Fruit fly (Drosophila melanogaster) whole organism, prepupa: ENCODE data around the gene Hira.

ENCODE experiments used
- CG10631 ChIP-seq: fragments of 200-800 bp; sonication (Bioruptor generic); optimal IDR thresholded peaks from 2 replicates; lab custom pipeline; 2016; ENCODE audit warnings: missing biosample characterization, missing genetic modification characterization
- CG10669 ChIP-seq: fragments of 200-800 bp; sonication (Bioruptor generic); optimal IDR thresholded peaks from 3 replicates; lab custom pipeline; 2018; ENCODE audit warnings: missing biosample characterization, mild to moderate bottlenecking, missing genetic modification characterization, moderate library complexity
- CG11294 ChIP-seq: fragments of 200-800 bp; sonication (Bioruptor generic); IDR thresholded peaks from 2 replicates; pipeline ENCODE4 v1.3.6; 2022; ENCODE audit warnings: missing biosample characterization, missing genetic modification characterization
- CG11762 ChIP-seq: fragments of 200-800 bp; sonication (Bioruptor generic); optimal IDR thresholded peaks from 3 replicates; lab custom pipeline; 2016; ENCODE audit warnings: missing biosample characterization, missing genetic modification characterization; ENCODE audit not compliant: insufficient read depth
- CG11902 ChIP-seq: fragments of 200-800 bp; sonication (Bioruptor generic); optimal IDR thresholded peaks from 3 replicates; lab custom pipeline; 2016; ENCODE audit warnings: missing biosample characterization, missing genetic modification characterization
- CG15336 ChIP-seq: fragments of 200-800 bp; sonication (Bioruptor generic); IDR thresholded peaks from 2 replicates; pipeline ENCODE4 v1.3.6; 2022; ENCODE audit warnings: missing biosample characterization, missing genetic modification characterization
- CG16779 ChIP-seq: fragments of 200-800 bp; sonication (Bioruptor generic); optimal IDR thresholded peaks from 3 replicates; lab custom pipeline; 2017; ENCODE audit warnings: missing biosample characterization, mild to moderate bottlenecking, missing genetic modification characterization
- CG31627 ChIP-seq: fragments of 200-800 bp; sonication (Bioruptor generic); optimal IDR thresholded peaks from 3 replicates; lab custom pipeline; 2016; ENCODE audit warnings: missing biosample characterization, missing genetic modification characterization
- CG32006 ChIP-seq: fragments of 200-800 bp; sonication (Bioruptor generic); optimal IDR thresholded peaks from 3 replicates; lab custom pipeline; 2017; ENCODE audit warnings: missing biosample characterization, mild to moderate bottlenecking, missing genetic modification characterization
- CG34406 ChIP-seq: fragments of 200-800 bp; sonication (Bioruptor generic); optimal IDR thresholded peaks from 3 replicates; lab custom pipeline; 2016; ENCODE audit warnings: missing biosample characterization, missing genetic modification characterization
- CG3919 ChIP-seq: fragments of 200-800 bp; sonication (Bioruptor generic); optimal IDR thresholded peaks from 3 replicates; lab custom pipeline; 2016; ENCODE audit warnings: missing biosample characterization, missing genetic modification characterization
- CG6276 ChIP-seq: fragments of 200-800 bp; sonication (Bioruptor generic); optimal IDR thresholded peaks from 2 replicates; lab custom pipeline; 2017; ENCODE audit warnings: missing biosample characterization, mild to moderate bottlenecking, missing genetic modification characterization
- CG6792 ChIP-seq: fragments of 200-800 bp; sonication (Bioruptor generic); optimal IDR thresholded peaks from 3 replicates; lab custom pipeline; 2016; ENCODE audit warnings: missing biosample characterization, missing genetic modification characterization
- CG6808 ChIP-seq: fragments of 200-800 bp; sonication (Bioruptor generic); optimal IDR thresholded peaks from 3 replicates; lab custom pipeline; 2017; ENCODE audit warnings: missing biosample characterization, missing genetic modification characterization, mild to moderate bottlenecking, moderate library complexity, missing genetic modification reagents
- CG6854 ChIP-seq: fragments of 200-800 bp; sonication (Bioruptor generic); optimal IDR thresholded peaks from 2 replicates; lab custom pipeline; 2017; ENCODE audit warnings: missing biosample characterization, mild to moderate bottlenecking, missing genetic modification characterization
- CG7368 ChIP-seq: fragments of 200-800 bp; sonication (Bioruptor generic); optimal IDR thresholded peaks from 3 replicates; lab custom pipeline; 2016; ENCODE audit warnings: missing biosample characterization, missing genetic modification characterization
- CG8119 ChIP-seq: fragments of 200-800 bp; sonication (Bioruptor generic); IDR thresholded peaks from 3 replicates; pipeline ENCODE4 v1.3.6; 2022; ENCODE audit warnings: missing biosample characterization, missing genetic modification characterization
- CG8632 ChIP-seq: fragments of 200-800 bp; sonication (Bioruptor generic); optimal IDR thresholded peaks from 3 replicates; lab custom pipeline; 2016; ENCODE audit warnings: missing biosample characterization, missing genetic modification characterization
- Eip75B ChIP-seq: fragments of 200-800 bp; sonication (Bioruptor generic); optimal IDR thresholded peaks from 3 replicates; lab custom pipeline; 2016; ENCODE audit warnings: missing biosample characterization, missing genetic modification characterization
- Eip78C ChIP-seq: fragments of 200-800 bp; sonication (Bioruptor generic); peaks from one replicate; lab custom pipeline; 2016; ENCODE audit warnings: missing biosample characterization, missing genetic modification characterization
- Eip93F ChIP-seq: fragments of 200-800 bp; sonication (Bioruptor generic); optimal IDR thresholded peaks from 2 replicates; lab custom pipeline; 2016; ENCODE audit warnings: missing biosample characterization, mild to moderate bottlenecking, missing genetic modification characterization
- Ets21C ChIP-seq: fragments of 200-800 bp; sonication (Bioruptor generic); optimal IDR thresholded peaks from 3 replicates; lab custom pipeline; 2016; ENCODE audit warnings: missing biosample characterization, missing genetic modification characterization
- Gug ChIP-seq: fragments of 200-800 bp; sonication (Bioruptor generic); IDR thresholded peaks from 2 replicates; pipeline ENCODE4 v1.3.6; 2022; ENCODE audit warnings: missing biosample characterization, missing genetic modification characterization
- Hr38 ChIP-seq: sonication (Bioruptor generic); optimal IDR thresholded peaks from 2 replicates; lab custom pipeline; 2016; ENCODE audit warnings: missing biosample characterization, missing genetic modification characterization
- Hr4 ChIP-seq: fragments of 200-800 bp; sonication (Bioruptor generic); optimal IDR thresholded peaks from 3 replicates; lab custom pipeline; 2016; ENCODE audit warnings: missing biosample characterization, missing genetic modification characterization
- OdsH ChIP-seq: fragments of 200-800 bp; sonication (Bioruptor generic); optimal IDR thresholded peaks from 3 replicates; lab custom pipeline; 2016; ENCODE audit warnings: missing biosample characterization, missing genetic modification characterization
- Smox ChIP-seq: fragments of 200-800 bp; sonication (Bioruptor generic); optimal IDR thresholded peaks from 3 replicates; lab custom pipeline; 2016; ENCODE audit warnings: missing biosample characterization, missing genetic modification characterization
- Sox102F ChIP-seq: fragments of 200-800 bp; sonication (Bioruptor generic); optimal IDR thresholded peaks from 2 replicates; lab custom pipeline; 2016; ENCODE audit warnings: missing biosample characterization, mild to moderate bottlenecking, missing genetic modification characterization
- Sox14 ChIP-seq: fragments of 200-800 bp; sonication (Bioruptor generic); optimal IDR thresholded peaks from 3 replicates; lab custom pipeline; 2016; ENCODE audit warnings: missing biosample characterization, missing genetic modification characterization
- Sox15 ChIP-seq: fragments of 200-800 bp; sonication (Bioruptor generic); optimal IDR thresholded peaks from 3 replicates; lab custom pipeline; 2016; ENCODE audit warnings: missing biosample characterization, missing genetic modification characterization
- achi ChIP-seq: fragments of 200-800 bp; sonication (Bioruptor generic); optimal IDR thresholded peaks from 3 replicates; lab custom pipeline; 2016; ENCODE audit warnings: missing biosample characterization, missing genetic modification characterization
- dac ChIP-seq: fragments of 200-800 bp; sonication (Bioruptor generic); optimal IDR thresholded peaks from 2 replicates; lab custom pipeline; 2017; ENCODE audit warnings: missing biosample characterization, mild to moderate bottlenecking, missing genetic modification characterization
- dsx ChIP-seq: fragments of 200-800 bp; optimal IDR thresholded peaks from 3 replicates; lab custom pipeline; 2019; ENCODE audit warnings: missing biosample characterization, mild to moderate bottlenecking, missing genetic modification characterization, moderate library complexity; ENCODE audit not compliant: poor library complexity, severe bottlenecking
- eg ChIP-seq: fragments of 200-800 bp; sonication (Bioruptor generic); IDR thresholded peaks from 3 replicates; pipeline ENCODE4 v1.3.6; 2022; ENCODE audit warnings: missing biosample characterization, missing genetic modification characterization
- esn ChIP-seq: fragments of 200-800 bp; sonication (Bioruptor generic); optimal IDR thresholded peaks from 2 replicates; lab custom pipeline; 2016; ENCODE audit warnings: missing biosample characterization, mild to moderate bottlenecking, missing genetic modification characterization, moderate library complexity
- fd59A ChIP-seq: fragments of 200-800 bp; sonication (Bioruptor generic); optimal IDR thresholded peaks from 2 replicates; lab custom pipeline; 2017; ENCODE audit warnings: missing biosample characterization, mild to moderate bottlenecking, missing genetic modification characterization, missing genetic modification reagents
- lz ChIP-seq: fragments of 200-800 bp; sonication (Bioruptor generic); optimal IDR thresholded peaks from 3 replicates; lab custom pipeline; 2016; ENCODE audit warnings: missing biosample characterization, missing genetic modification characterization
- net ChIP-seq: fragments of 200-800 bp; sonication (Bioruptor generic); optimal IDR thresholded peaks from 3 replicates; lab custom pipeline; 2016; ENCODE audit warnings: missing biosample characterization, missing genetic modification characterization
- pdm3 ChIP-seq: fragments of 200-800 bp; sonication (Bioruptor generic); optimal IDR thresholded peaks from 3 replicates; lab custom pipeline; 2016; ENCODE audit warnings: missing biosample characterization, missing genetic modification characterization
- spab ChIP-seq: fragments of 200-800 bp; sonication (Bioruptor generic); optimal IDR thresholded peaks from 2 replicates; lab custom pipeline; 2017; ENCODE audit warnings: missing biosample characterization, mild to moderate bottlenecking, missing genetic modification characterization, missing genetic modification reagents
- ss ChIP-seq, 2 experiments: fragments of 200-800 bp; sonication (Bioruptor generic); optimal IDR thresholded peaks; 2 replicates in 1 of 2; 3 replicates in 1 of 2; lab custom pipeline; 2017 to 2018; ENCODE audit warnings: mild to moderate bottlenecking in 2 of 2, missing biosample characterization in 2 of 2, missing genetic modification characterization in 2 of 2, moderate library complexity in 1 of 2
- svp ChIP-seq: fragments of 200-800 bp; sonication (Bioruptor generic); peaks from one replicate; lab custom pipeline; 2016; ENCODE audit warnings: missing biosample characterization, missing genetic modification characterization
- topi ChIP-seq: fragments of 200-800 bp; sonication (Bioruptor generic); optimal IDR thresholded peaks from 3 replicates; lab custom pipeline; 2016; ENCODE audit warnings: missing biosample characterization, missing genetic modification characterization

The Hira gene

DNA sequence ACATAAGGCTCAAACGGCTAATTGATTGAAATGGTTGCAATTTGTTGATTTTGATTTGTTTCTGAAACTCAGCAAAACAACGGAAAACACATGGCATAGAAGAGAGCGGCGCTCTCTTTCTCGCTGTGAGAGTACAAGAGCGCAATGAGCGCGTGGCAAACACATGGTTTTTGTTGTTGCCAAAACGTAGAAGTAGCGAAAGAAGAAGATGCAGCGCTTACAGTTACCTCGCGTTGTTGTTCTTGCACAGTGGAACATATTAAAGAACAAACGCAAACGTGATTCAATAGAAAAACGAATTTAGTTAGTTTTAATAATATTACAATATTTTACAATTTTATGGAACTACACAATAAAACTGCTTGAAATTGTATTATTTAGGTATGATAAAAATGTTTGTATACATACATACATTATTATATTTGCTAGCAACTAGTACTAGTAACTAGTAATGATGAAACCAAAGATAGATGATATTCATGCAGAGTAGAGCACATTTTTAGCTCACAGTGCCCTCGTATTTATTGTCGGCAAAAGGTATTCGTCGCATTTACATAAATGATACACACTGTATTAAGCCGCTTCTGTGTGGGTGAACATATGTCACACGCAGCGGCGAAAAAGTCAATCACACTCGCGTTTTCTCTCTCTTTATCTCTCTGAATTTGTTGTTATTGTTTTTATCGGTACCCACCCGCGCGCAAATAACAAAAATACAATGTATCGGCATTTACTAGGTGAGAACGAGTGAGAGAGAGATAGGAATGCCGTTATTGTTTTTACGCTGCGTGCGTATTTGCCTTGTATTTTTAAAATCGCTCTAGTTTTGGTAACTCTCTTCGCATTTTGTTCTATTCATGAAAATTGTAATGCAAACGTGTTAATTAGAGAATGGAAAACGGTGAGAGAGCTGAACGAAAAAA is 16.5 kb upstream of the Hira start (continued):
- TF ChIP-seq Eip93F (peak; percentile 90), Sox102F (peak; percentile 92), pdm3 (GFP tag; lab: Kevin White, UChicago) (peak; percentile 95), Eip75B (GFP tag; lab: Kevin White, UChicago) (peak; percentile 93), Eip78C (GFP tag; lab: Kevin White, UChicago) (peak; percentile 99), CG34406 (GFP tag; lab: Kevin White, UChicago) (peak; percentile 93), lz (peak; percentile 94), CG3919 (GFP tag; lab: Kevin White, UChicago) (peak; percentile 94), CG8119 (GFP tag; lab: Robert Waterston, UW) (peak; percentile 90), fd59A (GFP tag; lab: Kevin White, UChicago) (peak; percentile 89), CG8632 (GFP tag; lab: Kevin White, UChicago) (peak; percentile 92), Gug (GFP tag; lab: Robert Waterston, UW) (peak; percentile 88), Ets21C (GFP tag; lab: Kevin White, UChicago) (peak; percentile 87), Hr38 (GFP tag; lab: Kevin White, UChicago) (no peak), OdsH (peak; percentile 94), achi (GFP tag; lab: Kevin White, UChicago) (peak; percentile 92), Sox14 (GFP tag; lab: Kevin White, UChicago) (peak; percentile 90), CG11762 (GFP tag; lab: Kevin White, UChicago) (peak; percentile 95), CG6808 (GFP tag; lab: Kevin White, UChicago) (peak; percentile 86), Hr4 (peak; percentile 91), CG6276 (peak; percentile 93), Smox (GFP tag; lab: Kevin White, UChicago) (peak; percentile 94), CG10631 (GFP tag; lab: Kevin White, UChicago) (peak; percentile 94)
- TF ChIP-seq, all 60 proteins: peak for 59

DNA sequence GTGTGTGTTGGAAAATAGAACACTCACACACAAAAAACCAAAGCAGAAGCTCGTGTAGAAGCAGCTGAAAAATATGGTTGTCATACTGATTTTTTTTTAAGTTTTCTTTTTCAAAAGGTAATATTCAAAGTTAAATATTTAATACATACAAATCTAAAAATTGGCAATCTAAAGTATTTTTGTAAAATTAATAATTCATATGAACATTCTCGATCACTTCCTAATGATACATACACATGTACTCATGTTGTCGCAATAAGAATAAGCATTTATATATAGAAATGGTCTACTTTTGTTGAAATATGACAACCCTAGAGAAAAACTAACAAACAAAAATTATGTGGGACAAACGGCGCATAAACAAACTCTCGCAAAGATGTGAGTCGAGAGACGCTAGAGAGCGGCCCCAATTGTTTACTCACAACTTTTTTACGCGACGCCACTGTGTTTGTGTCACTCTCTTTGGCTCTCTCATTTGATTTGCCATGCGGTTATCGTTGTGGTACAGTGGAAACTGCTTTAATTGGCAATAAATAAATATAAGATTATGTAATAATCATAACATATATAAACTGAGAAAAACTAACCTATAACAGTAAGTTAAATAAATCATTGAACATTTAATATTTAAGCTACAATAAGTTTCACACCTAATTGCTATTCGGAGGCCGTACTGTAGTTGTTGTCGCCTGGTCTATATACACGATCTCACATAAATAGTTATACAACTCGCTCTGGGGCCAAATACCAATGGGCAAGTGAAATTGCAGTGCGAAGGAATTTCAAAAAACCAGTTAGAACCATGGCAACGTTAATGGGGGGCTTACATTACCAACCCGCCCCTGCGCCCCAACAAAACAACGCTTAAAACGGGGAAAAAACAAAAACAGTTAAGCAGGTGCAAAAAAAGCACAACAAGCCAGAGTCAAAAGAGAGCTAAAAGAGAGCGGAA is 15.2 kb upstream of the Hira start:
- TF ChIP-seq CG32006 (GFP tag; lab: Kevin White, UChicago) (peak; percentile 98), CG15336 (GFP tag; lab: Robert Waterston, UW) (peak; percentile 99), CG11902 (GFP tag; lab: Kevin White, UChicago) (peak; percentile 95), CG8119 (GFP tag; lab: Robert Waterston, UW) (peak; percentile 99), CG6854 (GFP tag; lab: Kevin White, UChicago) (peak; percentile 97), CG31627 (GFP tag; lab: Kevin White, UChicago) (peak; percentile 89), CG3919 (GFP tag; lab: Kevin White, UChicago) (peak; percentile 98), OdsH (peak; percentile 98), pdm3 (GFP tag; lab: Kevin White, UChicago) (peak; percentile 96), Sox15 (GFP tag; lab: Kevin White, UChicago) (peak; percentile 93), topi (GFP tag; lab: Kevin White, UChicago) (peak; percentile 97), Gug (GFP tag; lab: Robert Waterston, UW) (peak; percentile 98), net (GFP tag; lab: Kevin White, UChicago) (peak; percentile 98), CG10631 (GFP tag; lab: Kevin White, UChicago) (peak; percentile 99), dsx (GFP tag; lab: Kevin White, UChicago) (peak; percentile 99), esn (peak; percentile 98), CG7368 (peak; percentile 97), Eip93F (peak; percentile 95), fd59A (GFP tag; lab: Kevin White, UChicago) (peak; percentile 98), Sox102F (peak; percentile 97), lz (peak; percentile 97), CG6792 (GFP tag; lab: Kevin White, UChicago) (peak; percentile 98), spab (GFP tag; lab: Kevin White, UChicago) (peak; percentile 97), Smox (GFP tag; lab: Kevin White, UChicago) (peak; percentile 94), Hr38 (GFP tag; lab: Kevin White, UChicago) (no peak), CG16779 (tag; lab: Kevin White, UChicago) (peak; percentile 96), dac (GFP tag; lab: Kevin White, UChicago) (peak; percentile 94), ss (GFP tag; optimal IDR thresholded peaks at IDR 0.05; lab: Kevin White, UChicago) (peak; percentile 98 to 99), eg (GFP tag; lab: Robert Waterston, UW) (peak; percentile 99), CG11762 (GFP tag; lab: Kevin White, UChicago) (peak; percentile 91), CG10669 (peak; percentile 98), Eip78C (GFP tag; lab: Kevin White, UChicago) (peak; percentile 99), svp (GFP tag; lab: Kevin White, UChicago) (peak; percentile 98), CG11294 (GFP tag; lab: Robert Waterston, UW) (peak; percentile 98)
